Worm (Caenorhabditis elegans) whole organism, young adult: ENCODE measurements around the gene F09B9.4.

Experiments
- B0261.1 ChIP-seq: sonication (generic microtip); optimal IDR thresholded peaks from 2 replicates; lab custom pipeline; 2016; ENCODE audit warnings: mild to moderate bottlenecking, missing genetic modification characterization, moderate library complexity, missing compliant biosample characterization
- B0336.3 ChIP-seq: fragments of 200-800 bp; sonication (Bioruptor generic); IDR thresholded peaks from 2 replicates; pipeline ENCODE4 v1.3.6; 2022; ENCODE audit warnings: missing genetic modification characterization, missing compliant biosample characterization
- C17E4.6 ChIP-seq: fragments of 200-800 bp; sonication (Bioruptor generic); IDR thresholded peaks from 2 replicates; pipeline ENCODE4 v1.3.6; 2022; ENCODE audit warnings: missing genetic modification reagents, missing genetic modification characterization, missing compliant biosample characterization
- F10E7.11 ChIP-seq: sonication (generic microtip); optimal IDR thresholded peaks from 2 replicates; lab custom pipeline; 2017; ENCODE audit warnings: mild to moderate bottlenecking, missing genetic modification characterization, moderate library complexity, missing compliant biosample characterization
- F22D6.2 ChIP-seq: sonication (generic microtip); optimal IDR thresholded peaks from 2 replicates; lab custom pipeline; 2016; ENCODE audit warnings: mild to moderate bottlenecking, missing genetic modification characterization, missing compliant biosample characterization
- F37B4.10 ChIP-seq: fragments of 200-800 bp; sonication (Bioruptor generic); IDR thresholded peaks from 2 replicates; pipeline ENCODE4 v1.3.6; 2022; ENCODE audit warnings: missing genetic modification characterization, missing compliant biosample characterization
- F52B5.7 ChIP-seq: sonication (generic microtip); optimal IDR thresholded peaks from 2 replicates; lab custom pipeline; 2016; ENCODE audit warnings: mild to moderate bottlenecking, missing genetic modification characterization, missing compliant biosample characterization
- F57C9.4 ChIP-seq: sonication (generic microtip); optimal IDR thresholded peaks from 2 replicates; lab custom pipeline; 2017; ENCODE audit warnings: mild to moderate bottlenecking, missing genetic modification characterization, missing compliant biosample characterization
- Y67H2A.10 ChIP-seq: fragments of 200-800 bp; sonication (Bioruptor generic); conservative IDR thresholded peaks from 2 replicates; pipeline ENCODE4 v1.3.6; 2022; ENCODE audit warnings: missing genetic modification reagents, missing genetic modification characterization, missing compliant biosample characterization
- ZK185.1 ChIP-seq: sonication (generic microtip); optimal IDR thresholded peaks from 2 replicates; lab custom pipeline; 2016; ENCODE audit warnings: mild to moderate bottlenecking, missing genetic modification characterization, missing compliant biosample characterization; ENCODE audit not compliant: poor library complexity, severe bottlenecking
- atf-7 ChIP-seq: sonication (generic microtip); optimal IDR thresholded peaks from 2 replicates; lab custom pipeline; 2017; ENCODE audit warnings: mild to moderate bottlenecking, missing genetic modification characterization, missing compliant biosample characterization
- attf-3 ChIP-seq: fragments of 200-800 bp; sonication (Bioruptor generic); conservative IDR thresholded peaks from 2 replicates; pipeline ENCODE4 v1.3.6; 2022; ENCODE audit warnings: missing genetic modification reagents, missing genetic modification characterization, missing compliant biosample characterization
- attf-5 ChIP-seq: fragments of 200-800 bp; sonication (Bioruptor generic); optimal IDR thresholded peaks from 2 replicates; lab custom pipeline; 2018; ENCODE audit warnings: mild to moderate bottlenecking, missing genetic modification characterization, missing compliant biosample characterization
- ccch-3 ChIP-seq: fragments of 200-800 bp; sonication (Bioruptor generic); optimal IDR thresholded peaks from 2 replicates; lab custom pipeline; 2018; ENCODE audit warnings: mild to moderate bottlenecking, missing genetic modification characterization, missing compliant biosample characterization
- cebp-1 ChIP-seq, 2 experiments: fragments of 200-800 bp in 1 of 2; sonication (Bioruptor generic) in 1 of 2; sonication (generic microtip) in 1 of 2; IDR thresholded peaks in 1 of 2; optimal IDR thresholded peaks in 1 of 2; 2 replicates each; pipeline versions ENCODE4 v1.3.6 to Lab custom; 2017 to 2022; ENCODE audit warnings: missing compliant biosample characterization in 2 of 2, missing genetic modification characterization in 2 of 2, mild to moderate bottlenecking in 1 of 2, missing genetic modification reagents in 1 of 2, moderate library complexity in 1 of 2
- ceh-27 ChIP-seq: fragments of 200-800 bp; sonication (Bioruptor generic); optimal IDR thresholded peaks from 2 replicates; lab custom pipeline; 2018; ENCODE audit warnings: mild to moderate bottlenecking, missing genetic modification characterization, moderate library complexity, missing compliant biosample characterization
- dox-1 ChIP-seq: fragments of 200-800 bp; sonication (Bioruptor generic); IDR thresholded peaks from 2 replicates; pipeline ENCODE4 v1.3.6; 2022; ENCODE audit warnings: missing genetic modification reagents, missing genetic modification characterization, missing compliant biosample characterization
- egrh-3 ChIP-seq: fragments of 200-800 bp; sonication (Bioruptor generic); IDR thresholded peaks from 2 replicates; pipeline ENCODE4 v1.3.6; 2022; ENCODE audit warnings: missing genetic modification reagents, missing genetic modification characterization, missing compliant biosample characterization
- gei-17 ChIP-seq: fragments of 200-800 bp; sonication (Bioruptor generic); optimal IDR thresholded peaks from 2 replicates; lab custom pipeline; 2018; ENCODE audit warnings: mild to moderate bottlenecking, missing genetic modification characterization, missing compliant biosample characterization
- him-1 ChIP-seq: sonication (generic microtip); optimal IDR thresholded peaks from 2 replicates; lab custom pipeline; 2016; ENCODE audit warnings: missing genotype, missing genetic modification reagents, missing genetic modification characterization, missing compliant biosample characterization
- hlh-12 ChIP-seq: sonication (generic microtip); optimal IDR thresholded peaks from 2 replicates; lab custom pipeline; 2016; ENCODE audit warnings: missing genetic modification characterization, missing compliant biosample characterization
- hrde-1 ChIP-seq: sonication (generic microtip); optimal IDR thresholded peaks from 2 replicates; lab custom pipeline; 2016; ENCODE audit warnings: missing genetic modification characterization, mild to moderate bottlenecking, missing compliant biosample characterization, moderate library complexity, missing genotype, missing genetic modification reagents, borderline replicate concordance
- hsf-1 ChIP-seq: fragments of 200-800 bp; sonication (Bioruptor generic); IDR thresholded peaks from 2 replicates; pipeline ENCODE4 v1.3.6; 2022; ENCODE audit warnings: missing genetic modification reagents, missing genetic modification characterization, missing compliant biosample characterization
- let-526 ChIP-seq: fragments of 200-800 bp; sonication (Bioruptor generic); IDR thresholded peaks from 2 replicates; pipeline ENCODE4 v1.3.6; 2022; ENCODE audit warnings: missing genetic modification reagents, missing genetic modification characterization, missing compliant biosample characterization
- let-607 ChIP-seq, 2 experiments: fragments of 200-800 bp in 1 of 2; sonication (Bioruptor generic) in 1 of 2; sonication (generic microtip) in 1 of 2; optimal IDR thresholded peaks; 2 replicates each; lab custom pipeline; 2016 to 2018; ENCODE audit warnings: mild to moderate bottlenecking in 2 of 2, missing compliant biosample characterization in 2 of 2, missing genetic modification characterization in 2 of 2, moderate library complexity in 2 of 2, missing genotype in 1 of 2
- lir-1 ChIP-seq: fragments of 200-800 bp; sonication (Bioruptor generic); conservative IDR thresholded peaks from 2 replicates; pipeline ENCODE4 v1.3.6; 2022; ENCODE audit warnings: missing genetic modification reagents, missing genetic modification characterization, missing compliant biosample characterization
- lsy-27 ChIP-seq: sonication (generic microtip); optimal IDR thresholded peaks from 2 replicates; lab custom pipeline; 2017; ENCODE audit warnings: missing genetic modification characterization, mild to moderate bottlenecking, missing compliant biosample characterization, antibody characterized with exemption, missing genotype, borderline replicate concordance; ENCODE audit not compliant: insufficient read depth
- madf-10 ChIP-seq: sonication (generic microtip); optimal IDR thresholded peaks from 2 replicates; lab custom pipeline; 2016; ENCODE audit warnings: mild to moderate bottlenecking, missing genetic modification characterization, missing compliant biosample characterization
- madf-3 ChIP-seq: fragments of 200-800 bp; sonication (Bioruptor generic); IDR thresholded peaks from 2 replicates; pipeline ENCODE4 v1.3.6; 2022; ENCODE audit warnings: missing genetic modification reagents, missing genetic modification characterization, missing compliant biosample characterization
- nfya-1 ChIP-seq: sonication (generic microtip); optimal IDR thresholded peaks from 2 replicates; lab custom pipeline; 2017; ENCODE audit warnings: antibody characterized with exemption, missing compliant biosample characterization, missing genetic modification characterization, borderline replicate concordance; ENCODE audit not compliant: insufficient read depth
- nhr-179 ChIP-seq: sonication (generic microtip); optimal IDR thresholded peaks from 2 replicates; lab custom pipeline; 2016; ENCODE audit warnings: mild to moderate bottlenecking, missing genetic modification characterization, missing compliant biosample characterization
- nhr-80 ChIP-seq: sonication (generic microtip); optimal IDR thresholded peaks from 2 replicates; lab custom pipeline; 2016; ENCODE audit warnings: missing genetic modification characterization, missing compliant biosample characterization
- nhr-90 ChIP-seq: sonication (generic microtip); optimal IDR thresholded peaks from 2 replicates; lab custom pipeline; 2016; ENCODE audit warnings: missing genotype, mild to moderate bottlenecking, missing genetic modification characterization, missing compliant biosample characterization
- pha-4 ChIP-seq: fragments of 150-350 bp; sonication (generic microtip); optimal IDR thresholded peaks from 2 replicates; lab custom pipeline; 2014; ENCODE audit warnings: missing biosample characterization, missing genetic modification reagents, missing genetic modification characterization
- rcor-1 ChIP-seq: fragments of 200-800 bp; sonication (Bioruptor generic); IDR thresholded peaks from 2 replicates; pipeline ENCODE4 v1.3.6; 2022; ENCODE audit warnings: missing genetic modification reagents, missing genetic modification characterization, missing compliant biosample characterization
- rec-8 ChIP-seq, 2 experiments: sonication (generic microtip); optimal IDR thresholded peaks; 2 replicates each; lab custom pipeline; 2016; ENCODE audit warnings: mild to moderate bottlenecking in 2 of 2, missing genetic modification characterization in 2 of 2, missing genetic modification reagents in 2 of 2, missing genotype in 2 of 2, missing biosample characterization in 1 of 2, missing compliant biosample characterization in 1 of 2, moderate library complexity in 1 of 2
- snpc-1.3 ChIP-seq: sonication (generic microtip); optimal IDR thresholded peaks from 2 replicates; lab custom pipeline; 2017; ENCODE audit warnings: missing genetic modification characterization, mild to moderate bottlenecking, missing compliant biosample characterization, antibody characterized with exemption, moderate library complexity, missing genotype, missing genetic modification reagents; ENCODE audit not compliant: insufficient read depth
- unc-62 ChIP-seq: fragments of 150-350 bp; optimal IDR thresholded peaks from 2 replicates; lab custom pipeline; 2014; ENCODE audit warnings: missing biosample characterization, missing genetic modification reagents, missing genetic modification characterization
- zfh-2 ChIP-seq: fragments of 200-800 bp; sonication (Bioruptor generic); conservative IDR thresholded peaks from 2 replicates; pipeline ENCODE4 v1.3.6; 2022; ENCODE audit warnings: missing genetic modification reagents, missing genetic modification characterization, missing compliant biosample characterization
- ztf-18 ChIP-seq: sonication (generic microtip); optimal IDR thresholded peaks from 2 replicates; lab custom pipeline; 2016; ENCODE audit warnings: missing genotype, mild to moderate bottlenecking, missing genetic modification characterization, missing compliant biosample characterization
- ztf-3 ChIP-seq: fragments of 200-800 bp; sonication (Bioruptor generic); optimal IDR thresholded peaks from 2 replicates; lab custom pipeline; 2018; ENCODE audit warnings: mild to moderate bottlenecking, missing genetic modification characterization, missing compliant biosample characterization
- ztf-6 ChIP-seq: fragments of 200-800 bp; sonication (Bioruptor generic); IDR thresholded peaks from 2 replicates; pipeline ENCODE4 v1.3.6; 2022; ENCODE audit warnings: missing genetic modification reagents, missing genetic modification characterization, missing compliant biosample characterization

The F09B9.4 gene

DNA sequence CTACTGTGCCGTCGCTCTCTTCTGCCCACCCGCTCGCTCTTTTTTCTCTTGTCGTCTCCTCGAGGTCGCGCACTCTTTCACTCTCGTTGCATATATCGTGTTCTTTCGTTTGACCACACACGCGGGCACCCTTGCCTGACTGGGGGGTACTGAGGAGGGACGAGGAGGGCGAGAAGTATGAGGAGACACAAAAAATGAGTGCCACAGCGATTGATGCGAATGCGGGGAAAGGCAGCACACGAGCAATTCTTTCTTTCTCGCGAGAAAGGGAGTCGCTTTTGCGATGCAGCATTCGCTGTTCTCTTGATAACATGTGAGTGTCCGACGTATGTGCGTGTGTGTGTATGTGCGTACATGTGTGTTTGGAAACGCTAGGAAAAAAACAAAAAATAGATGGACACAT is 28.1 kb downstream of the F09B9.4 start (continued):
- TF ChIP-seq ZK185.1 (tag; lab: Kevin White, UChicago) (no peak), hrde-1 (no peak), dox-1 (GFP tag; lab: Robert Waterston, UW) (peak; percentile 75; the same call in 1 of the 2 replicates), F22D6.2 (peak; percentile 50), madf-10 (tag; lab: Kevin White, UChicago) (peak; percentile 38), lsy-27 (no peak), egrh-3 (peak; percentile 65), hlh-12 (tag; lab: Kevin White, UChicago) (no peak), F37B4.10 (no peak), ceh-27 (GFP tag; lab: Kevin White, UChicago) (peak; percentile 75), rec-8 (tag; optimal IDR thresholded peaks at IDR 0.05; lab: Kevin White, UChicago) (no peak), C17E4.6 (GFP tag; lab: Robert Waterston, UW) (no peak), nhr-90 (tag; lab: Kevin White, UChicago) (peak; percentile 54), gei-17 (GFP tag; lab: Kevin White, UChicago) (peak; percentile 18), B0261.1 (tag; lab: Kevin White, UChicago) (no peak), let-526 (GFP tag; lab: Robert Waterston, UW) (peak; percentile 49; the same call in 1 of the 2 replicates), F10E7.11 (tag; lab: Kevin White, UChicago) (no peak), cebp-1 (GFP tag; IDR thresholded peaks at IDR 0.05; lab: Robert Waterston, UW) (0 out of 2 replicates have a peak, but pooled peaks have one; percentile 20), cebp-1 (tag; optimal IDR thresholded peaks at IDR 0.05; lab: Kevin White, UChicago) (peak; percentile 75), snpc-1.3 (no peak), F52B5.7 (no peak), nhr-179 (no peak), let-607 (tag; optimal IDR thresholded peaks at IDR 0.05; lab: Kevin White, UChicago) (peak in 1 of 2 experiments; percentile 25), F57C9.4 (tag; lab: Kevin White, UChicago) (no peak), Y67H2A.10 (GFP tag; lab: Robert Waterston, UW) (no peak), him-1 (tag; lab: Kevin White, UChicago) (no peak), atf-7 (tag; lab: Kevin White, UChicago) (no peak)

DNA sequence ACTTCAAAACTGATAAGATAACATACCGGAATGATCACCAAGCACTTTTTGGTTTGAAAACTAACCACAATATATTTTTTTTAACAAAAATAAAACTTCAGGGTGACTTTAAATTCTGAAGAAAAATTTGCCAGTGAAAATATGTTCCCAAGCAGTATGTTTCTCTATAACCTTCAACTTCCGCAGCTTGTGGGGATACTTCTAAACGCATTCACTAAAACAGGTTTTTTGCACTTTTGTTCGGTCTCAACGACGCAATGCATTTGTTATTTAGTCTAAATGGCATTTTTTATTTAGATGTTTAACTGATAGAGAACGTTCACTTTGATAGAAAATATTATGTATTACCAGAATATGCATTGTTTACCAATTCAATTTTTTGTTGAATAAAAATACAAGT is 28.8 kb downstream of the F09B9.4 start:
- TF ChIP-seq ccch-3 (GFP tag; lab: Kevin White, UChicago) (no peak), madf-3 (GFP tag; lab: Robert Waterston, UW) (no peak), ztf-6 (GFP tag; lab: Robert Waterston, UW) (no peak), attf-5 (GFP tag; lab: Kevin White, UChicago) (no peak)

DNA sequence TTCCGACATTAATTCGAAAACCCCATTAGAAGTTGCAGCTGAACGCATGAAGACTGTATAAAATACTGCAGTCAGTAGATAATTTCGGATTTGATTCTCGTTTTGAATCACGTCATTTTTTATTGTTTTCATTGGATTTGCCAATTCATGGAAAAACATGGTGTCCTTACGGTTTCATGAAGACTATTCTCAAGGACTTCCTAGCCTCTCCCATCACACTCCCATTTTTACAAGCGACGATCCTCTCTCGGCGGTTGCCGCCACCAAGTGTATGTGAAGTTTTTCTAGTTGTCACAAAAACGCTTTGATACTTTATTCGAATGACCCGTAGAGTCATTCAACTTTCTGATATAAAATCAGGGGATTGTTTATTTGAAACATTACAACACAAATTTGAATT is 29.4 kb downstream of the F09B9.4 start:
- no peak for TF ChIP-seq lir-1 (GFP tag; lab: Robert Waterston, UW)
- TF ChIP-seq unc-62 (GFP tag; lab: Kevin White, UChicago), result no peak
- no peak for TF ChIP-seq ztf-3
- TF ChIP-seq ceh-27 (GFP tag; lab: Kevin White, UChicago), result no peak
- TF ChIP-seq zfh-2 (GFP tag; lab: Robert Waterston, UW), result no peak
- TF ChIP-seq nfya-1 (tag; lab: Kevin White, UChicago), result no peak
- TF ChIP-seq nhr-80 (tag; lab: Kevin White, UChicago), result no peak
- no peak for TF ChIP-seq attf-3 (GFP tag; lab: Robert Waterston, UW)
- TF ChIP-seq C17E4.6 (GFP tag; lab: Robert Waterston, UW), result no peak
- TF ChIP-seq pha-4 (tag; lab: Kevin White, UChicago), result no peak
- TF ChIP-seq ztf-18 (tag; lab: Kevin White, UChicago), result no peak
- no peak for TF ChIP-seq B0336.3 (GFP tag; lab: Robert Waterston, UW)
- TF ChIP-seq hsf-1 (GFP tag; lab: Robert Waterston, UW), result no peak
- no peak for TF ChIP-seq rcor-1 (GFP tag; lab: Robert Waterston, UW)
